Worm (Caenorhabditis elegans) whole organism, L4 larva: Measurements from ENCODE around the gene srxa-9.

Experiments
- ceh-44 ChIP-seq: fragments of 200-800 bp; sonication (Bioruptor generic); IDR thresholded peaks from 2 replicates; pipeline ENCODE4 v1.3.6; 2022; ENCODE audit warnings: missing genetic modification reagents, missing genetic modification characterization, missing compliant biosample characterization
- skn-1 ChIP-seq: fragments of 150-350 bp; optimal IDR thresholded peaks from 2 replicates; lab custom pipeline; 2014; ENCODE audit warnings: missing biosample characterization, missing genetic modification characterization

DNA sequence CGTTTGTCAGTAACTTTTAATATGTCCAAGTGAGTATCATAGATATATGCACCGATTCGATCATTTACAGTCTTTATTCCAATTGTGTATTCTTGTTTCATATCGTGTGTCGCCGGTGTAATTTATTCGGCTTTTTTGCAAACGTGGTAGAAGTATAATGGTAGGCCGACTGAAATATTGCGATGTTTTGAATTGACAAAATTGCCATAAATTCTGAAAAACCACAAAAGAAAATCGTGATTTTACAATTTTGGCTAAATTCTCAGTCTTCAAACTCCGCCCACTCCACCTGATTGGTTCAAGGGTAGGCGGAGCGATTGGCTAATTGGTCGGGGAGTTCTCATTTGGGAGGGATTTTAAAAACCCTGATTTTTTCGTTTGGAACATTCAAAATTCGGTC is 37.8 kb downstream of the srxa-9 start, which contains the start of gene Y7A5A.3:
- no peak for TF ChIP-seq ceh-44 (GFP tag; lab: Robert Waterston, UW)
- TF ChIP-seq skn-1 (tag; lab: Kevin White, UChicago): no peak
